Fruit fly (Drosophila melanogaster) whole organism, pupa: Measurements from ENCODE around the gene CG14006.

Experiments used
- CG17806 ChIP-seq: fragments of 200-800 bp; sonication (Bioruptor generic); optimal IDR thresholded peaks from 2 replicates; lab custom pipeline; 2018; ENCODE audit warnings: missing biosample characterization, mild to moderate bottlenecking, missing genetic modification characterization, moderate library complexity
- CG34367 ChIP-seq: fragments of 200-800 bp; sonication (Bioruptor generic); optimal IDR thresholded peaks from 2 replicates; lab custom pipeline; 2018; ENCODE audit warnings: missing biosample characterization, mild to moderate bottlenecking, missing genetic modification characterization
- CG8301 ChIP-seq: fragments of 200-800 bp; sonication (Bioruptor generic); optimal IDR thresholded peaks from 2 replicates; lab custom pipeline; 2018; ENCODE audit warnings: missing biosample characterization, mild to moderate bottlenecking, missing genetic modification characterization
- EcR ChIP-seq: fragments of 200-800 bp; sonication (Bioruptor generic); optimal IDR thresholded peaks from 3 replicates; lab custom pipeline; 2019; ENCODE audit warnings: missing biosample characterization, missing genetic modification characterization, mild to moderate bottlenecking, moderate library complexity, missing genetic modification reagents
- fd96Ca ChIP-seq: fragments of 200-800 bp; sonication (Bioruptor generic); IDR thresholded peaks from 3 replicates; pipeline ENCODE4 v1.3.6; 2022; ENCODE audit warnings: missing biosample characterization, missing genetic modification characterization

DNA sequence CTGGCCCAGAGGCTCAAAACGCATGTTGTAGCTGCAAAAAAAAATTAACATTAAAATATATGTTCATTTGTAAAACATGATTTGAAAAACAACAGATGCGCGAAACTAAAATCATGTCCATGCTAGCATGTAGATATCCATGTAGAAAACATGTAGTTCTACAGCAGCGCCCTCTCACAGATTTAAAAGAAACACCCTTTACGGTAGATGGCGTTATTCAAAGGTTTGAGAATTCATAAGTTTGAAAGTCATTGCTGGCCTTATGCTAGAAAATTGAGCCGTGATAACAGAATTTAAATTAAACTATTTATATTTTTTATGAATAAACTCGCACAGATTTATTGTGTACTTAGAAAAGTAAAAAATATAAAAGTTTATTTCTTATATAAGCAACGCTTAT is 42.6 kb upstream of the CG14006 start:
- no peak for TF ChIP-seq CG17806 (tag; lab: Kevin White, UChicago)
- TF ChIP-seq fd96Ca (GFP tag; lab: Robert Waterston, UW): no peak
- TF ChIP-seq EcR: no peak
- TF ChIP-seq CG8301 (tag; lab: Kevin White, UChicago): no peak
- no peak for TF ChIP-seq CG34367 (tag; lab: Kevin White, UChicago)
